Worm (Caenorhabditis elegans): Measurements from ENCODE around the gene Y38H6C.16.

- TF ChIP-seq elt-1 (tag; optimal IDR thresholded peaks at IDR 0.05; ENCODE audit: borderline replicate concordance, insufficient read depth) (no peak), ceh-39 (tag; optimal IDR thresholded peaks at IDR 0.05) (no peak), pha-4 (tag; optimal IDR thresholded peaks at IDR 0.05) (no peak), sptf-1 (tag; optimal IDR thresholded peaks at IDR 0.05) (no peak), bed-3 (GFP tag; optimal IDR thresholded peaks at IDR 0.05) (no peak), lin-32 (GFP tag; optimal IDR thresholded peaks at IDR 0.05) (no peak), cnd-1 (tag; optimal IDR thresholded peaks at IDR 0.05) (no peak), ham-2 (GFP tag; optimal IDR thresholded peaks at IDR 0.05) (no peak)
These were observed 6.6 kb upstream of the Y38H6C.16 start for ce11 chrV:20545742-20546141.
